Worm (Caenorhabditis elegans) whole organism, late embryonic: ENCODE measurements around the gene Y45F10B.8.

ENCODE experiments used
- Y22D7AL.16 ChIP-seq: sonication (generic microtip); optimal IDR thresholded peaks from 2 replicates; lab custom pipeline; 2016; ENCODE audit warnings: missing genetic modification characterization, missing compliant biosample characterization
- ahr-1 ChIP-seq: sonication (generic microtip); optimal IDR thresholded peaks from 2 replicates; lab custom pipeline; 2016; ENCODE audit warnings: missing genetic modification characterization, missing compliant biosample characterization
- ceh-9 ChIP-seq: sonication (generic microtip); optimal IDR thresholded peaks from 2 replicates; lab custom pipeline; 2016; ENCODE audit warnings: mild to moderate bottlenecking, missing genetic modification characterization, inconsistent platforms, missing compliant biosample characterization
- elt-4 ChIP-seq: sonication (generic microtip); optimal IDR thresholded peaks from 2 replicates; lab custom pipeline; 2016; ENCODE audit warnings: missing genetic modification characterization, missing compliant biosample characterization
- ets-4 ChIP-seq: sonication (generic microtip); optimal IDR thresholded peaks from 2 replicates; lab custom pipeline; 2016; ENCODE audit warnings: missing genetic modification characterization, missing compliant biosample characterization
- madf-2 ChIP-seq: sonication (generic microtip); optimal IDR thresholded peaks from 2 replicates; lab custom pipeline; 2017; ENCODE audit warnings: missing genetic modification characterization, missing compliant biosample characterization
- sdc-2 ChIP-seq: sonication (generic microtip); optimal IDR thresholded peaks from 2 replicates; lab custom pipeline; 2016; ENCODE audit warnings: missing genotype, missing genetic modification characterization, missing compliant biosample characterization

- TF ChIP-seq Y22D7AL.16 (tag; lab: Kevin White, UChicago): no peak
- TF ChIP-seq madf-2: no peak
- no peak for TF ChIP-seq ahr-1 (tag; lab: Kevin White, UChicago)
- no peak for TF ChIP-seq elt-4 (tag; lab: Kevin White, UChicago)
- no peak for TF ChIP-seq ets-4 (tag; lab: Kevin White, UChicago)
- no peak for TF ChIP-seq sdc-2
- no peak for TF ChIP-seq ceh-9 (tag; lab: Kevin White, UChicago)
Observed at ce11 chrIV:13575673-13576072, 2.4 kb downstream of the Y45F10B.8 start.
